Worm (Caenorhabditis elegans): Measurements from ENCODE around the gene F56B3.11.
A peak's percentile ranks its signal among the peaks of the same experiment; 100 is the strongest.

F56B3.11 gene

DNA sequence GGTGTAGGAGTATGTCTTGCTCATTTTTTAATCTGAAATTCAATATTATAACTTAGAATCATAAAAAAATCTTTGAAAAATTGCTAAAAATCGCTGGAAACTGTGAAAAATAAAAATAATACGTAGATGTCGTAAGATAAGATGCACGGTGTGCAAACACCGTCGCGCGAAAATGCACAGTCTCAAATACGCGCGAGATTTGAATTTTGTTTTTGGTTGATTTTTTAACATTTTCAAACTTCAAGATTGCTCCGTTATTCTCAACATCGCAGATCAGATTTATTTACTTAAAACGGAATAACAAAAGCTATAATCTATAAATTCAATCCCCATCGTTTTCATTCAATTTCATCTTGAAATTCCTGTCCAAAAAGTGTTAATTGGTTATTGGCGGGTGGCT, 45.7 kb upstream of the F56B3.11 start, which contains the start of gene Y55F3BR.6:
TSS of gene Y55F3BR.6 (minus strand) at position 32 of the 400 bp plus-strand sequence.
- no peak for TF ChIP-seq pha-4 (tag; optimal IDR thresholded peaks at IDR 0.05)
- no peak for TF ChIP-seq cnd-1 (tag; optimal IDR thresholded peaks at IDR 0.05)
- TF ChIP-seq mls-2 (tag; optimal IDR thresholded peaks at IDR 0.05) = no peak
- TF ChIP-seq nhr-237 (tag; optimal IDR thresholded peaks at IDR 0.05) = no peak
- no peak for TF ChIP-seq sptf-1 (tag; optimal IDR thresholded peaks at IDR 0.05)
- TF ChIP-seq unc-120 (tag; optimal IDR thresholded peaks at IDR 0.05; ENCODE audit: poor library complexity, severe bottlenecking) = no peak
- no peak for TF ChIP-seq unc-62 (GFP tag; optimal IDR thresholded peaks at IDR 0.05)
- no peak for TF ChIP-seq unc-39 (tag; optimal IDR thresholded peaks at IDR 0.05)
- no peak for TF ChIP-seq flh-1 (GFP tag; optimal IDR thresholded peaks at IDR 0.05)
- no peak for TF ChIP-seq nhr-28 (tag; optimal IDR thresholded peaks at IDR 0.05)
- TF ChIP-seq ces-1 (GFP tag; optimal IDR thresholded peaks at IDR 0.05) = no peak
- TF ChIP-seq blmp-1 (tag; optimal IDR thresholded peaks at IDR 0.05) = no peak
- TF ChIP-seq ceh-39 (tag; optimal IDR thresholded peaks at IDR 0.05) = no peak
- no peak for TF ChIP-seq drap-1 (GFP tag; optimal IDR thresholded peaks at IDR 0.05)
- TF ChIP-seq mep-1 (tag; optimal IDR thresholded peaks at IDR 0.05) = no peak
- TF ChIP-seq snpc-4 (tag; optimal IDR thresholded peaks at IDR 0.05) = no peak
- TF ChIP-seq nhr-12 (tag; optimal IDR thresholded peaks at IDR 0.05) = no peak
- no peak for TF ChIP-seq ztf-11 (tag; optimal IDR thresholded peaks at IDR 0.05)
- no peak for TF ChIP-seq ceh-83 (GFP tag; optimal IDR thresholded peaks at IDR 0.05)
- TF ChIP-seq zip-8 (tag; optimal IDR thresholded peaks at IDR 0.05) = no peak

DNA sequence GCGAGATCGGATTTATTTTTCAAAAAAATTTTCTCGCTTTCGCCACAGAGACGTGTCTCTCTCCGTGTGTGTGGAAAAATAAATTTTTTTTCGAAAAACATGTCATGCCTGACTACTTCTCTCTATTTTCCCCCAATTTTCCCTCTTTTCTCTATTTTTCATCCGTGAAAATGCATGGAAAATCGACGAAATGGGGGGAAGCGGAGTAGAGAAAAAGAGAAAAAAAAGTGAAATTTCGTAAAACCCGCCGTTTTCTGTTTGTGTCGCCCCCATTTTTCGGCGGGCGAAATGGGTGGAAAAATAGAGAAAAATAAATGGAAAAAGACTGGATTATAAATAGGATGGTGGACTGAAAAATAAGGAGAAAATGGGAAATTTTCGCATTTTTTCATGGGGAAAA, 37.1 kb upstream of the F56B3.11 start:
- TF ChIP-seq blmp-1 (tag; optimal IDR thresholded peaks at IDR 0.05) (peak; percentile 84), ces-1 (GFP tag; optimal IDR thresholded peaks at IDR 0.05) (peak; percentile 37), nhr-28 (tag; optimal IDR thresholded peaks at IDR 0.05) (no peak)

DNA sequence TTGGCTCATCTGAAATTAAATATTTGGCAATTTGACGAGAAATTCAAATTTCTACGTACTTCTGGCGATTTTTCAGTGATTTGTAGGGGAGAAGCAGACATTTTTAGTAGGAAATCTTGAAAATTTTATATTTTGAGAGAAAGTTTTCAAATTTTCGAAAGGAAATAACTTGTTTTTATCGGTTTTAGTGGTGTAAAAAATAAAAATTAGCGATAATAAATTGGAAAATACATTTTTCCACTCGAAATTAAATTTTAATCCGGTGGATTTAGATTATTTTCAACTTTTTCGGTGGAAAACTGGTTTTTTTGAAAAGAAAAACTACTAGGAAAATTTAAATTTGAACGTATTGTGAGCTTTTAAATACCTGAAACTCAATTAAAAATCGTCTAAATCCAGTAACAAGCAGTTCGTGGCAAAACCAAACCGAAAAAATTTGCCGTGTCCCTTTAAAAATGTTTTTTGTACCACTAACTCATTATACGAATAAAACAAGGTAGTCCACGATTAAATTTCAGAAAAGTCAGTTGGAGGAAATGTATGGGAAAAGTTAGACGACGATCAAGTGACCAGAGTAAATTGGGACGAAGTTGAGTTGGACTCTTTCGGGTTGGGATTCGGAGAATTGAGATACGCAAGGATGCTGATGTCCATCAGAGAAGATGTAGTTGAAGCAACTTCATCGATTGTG, 35.6 kb upstream of the F56B3.11 start, which contains the start of the genes madf-1 and Y55F3BR.10:
TSS of gene madf-1 (minus strand) at position 101 of the 691 bp plus-strand sequence.
TSS of gene Y55F3BR.10 (plus strand) at position 641 of the 691 bp plus-strand sequence.
- TF ChIP-seq unc-120 (tag; optimal IDR thresholded peaks at IDR 0.05; ENCODE audit: poor library complexity, severe bottlenecking) = no peak
- TF ChIP-seq lin-13 (tag; optimal IDR thresholded peaks at IDR 0.05) = no peak
- no peak for TF ChIP-seq ceh-83 (GFP tag; optimal IDR thresholded peaks at IDR 0.05)
- TF ChIP-seq ham-2 (GFP tag; optimal IDR thresholded peaks at IDR 0.05) = no peak
- TF ChIP-seq ceh-39 (tag; optimal IDR thresholded peaks at IDR 0.05) = no peak
- TF ChIP-seq ceh-43 (GFP tag; optimal IDR thresholded peaks at IDR 0.05) = no peak
- TF ChIP-seq nhr-28 (tag; optimal IDR thresholded peaks at IDR 0.05) = no peak
- no peak for TF ChIP-seq mls-2 (tag; optimal IDR thresholded peaks at IDR 0.05)
- no peak for TF ChIP-seq unc-39 (tag; optimal IDR thresholded peaks at IDR 0.05)
- no peak for TF ChIP-seq snpc-4 (tag; optimal IDR thresholded peaks at IDR 0.05)
- no peak for TF ChIP-seq bed-3 (GFP tag; optimal IDR thresholded peaks at IDR 0.05)
- TF ChIP-seq mab-5 (tag; optimal IDR thresholded peaks at IDR 0.05) = no peak
- TF ChIP-seq M03D4.4 (tag; optimal IDR thresholded peaks at IDR 0.05) = no peak
- no peak for TF ChIP-seq flh-1 (GFP tag; optimal IDR thresholded peaks at IDR 0.05)
- TF ChIP-seq tbx-8 (GFP tag; optimal IDR thresholded peaks at IDR 0.05) = no peak
- no peak for TF ChIP-seq pha-4 (tag; optimal IDR thresholded peaks at IDR 0.05)
- TF ChIP-seq nhr-12 (tag; optimal IDR thresholded peaks at IDR 0.05) = no peak
- no peak for TF ChIP-seq elt-1 (tag; optimal IDR thresholded peaks at IDR 0.05; ENCODE audit: borderline replicate concordance, insufficient read depth)
- no peak for TF ChIP-seq nhr-237 (tag; optimal IDR thresholded peaks at IDR 0.05)

DNA sequence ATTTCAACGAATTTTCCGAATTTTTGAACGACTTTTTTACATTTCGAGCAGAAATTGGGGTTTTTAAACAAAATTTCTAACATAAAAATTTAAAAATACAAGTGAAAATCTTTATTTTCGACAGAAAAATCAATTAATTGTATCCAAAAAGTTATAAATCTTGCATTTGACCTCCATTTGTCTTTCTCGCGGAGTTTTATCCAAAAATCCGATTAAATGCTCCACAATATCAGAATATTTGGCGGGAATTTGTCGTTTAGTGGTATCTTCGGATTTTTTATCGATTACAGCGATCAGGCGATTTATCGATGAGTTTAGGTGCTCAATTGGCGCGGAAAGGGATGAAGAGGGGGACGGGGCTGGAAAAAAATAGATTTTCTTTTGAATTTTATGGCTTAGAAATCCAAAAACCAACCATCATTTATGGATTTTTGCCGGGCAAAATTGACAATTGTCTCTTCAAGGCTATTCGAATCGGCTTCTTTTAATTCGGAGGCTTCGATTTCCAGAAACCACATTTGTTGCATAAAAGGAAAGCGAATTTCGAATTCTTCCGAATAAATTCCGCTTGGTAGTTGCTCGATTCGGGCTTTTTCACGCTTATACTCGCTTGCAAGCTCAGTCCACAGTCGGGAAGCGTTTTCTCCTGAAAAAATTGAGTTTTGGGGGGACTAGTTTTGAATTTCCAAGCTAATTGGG, 34.0 kb upstream of the F56B3.11 start:
- TF ChIP-seq elt-3 (tag; optimal IDR thresholded peaks at IDR 0.05) = no peak
- no peak for TF ChIP-seq ces-1 (GFP tag; optimal IDR thresholded peaks at IDR 0.05)
- no peak for TF ChIP-seq nhr-76 (tag; optimal IDR thresholded peaks at IDR 0.05)
- TF ChIP-seq tbx-8 (GFP tag; optimal IDR thresholded peaks at IDR 0.05) = no peak
- TF ChIP-seq unc-120 (tag; optimal IDR thresholded peaks at IDR 0.05; ENCODE audit: poor library complexity, severe bottlenecking) = no peak
- no peak for TF ChIP-seq elt-1 (tag; optimal IDR thresholded peaks at IDR 0.05; ENCODE audit: borderline replicate concordance, insufficient read depth)
- no peak for TF ChIP-seq mls-2 (tag; optimal IDR thresholded peaks at IDR 0.05)
- no peak for TF ChIP-seq mab-5 (tag; optimal IDR thresholded peaks at IDR 0.05)
- no peak for TF ChIP-seq M03D4.4 (tag; optimal IDR thresholded peaks at IDR 0.05)
- no peak for TF ChIP-seq nhr-2 (tag; optimal IDR thresholded peaks at IDR 0.05)
- TF ChIP-seq hlh-1 (tag; optimal IDR thresholded peaks at IDR 0.05) = no peak
- no peak for TF ChIP-seq bed-3 (GFP tag; optimal IDR thresholded peaks at IDR 0.05)
- no peak for TF ChIP-seq mep-1 (tag; optimal IDR thresholded peaks at IDR 0.05)
- TF ChIP-seq nhr-12 (tag; optimal IDR thresholded peaks at IDR 0.05) = no peak
- no peak for TF ChIP-seq lin-32 (GFP tag; optimal IDR thresholded peaks at IDR 0.05)
- no peak for TF ChIP-seq cnd-1 (tag; optimal IDR thresholded peaks at IDR 0.05)
- no peak for TF ChIP-seq lsy-2 (tag; optimal IDR thresholded peaks at IDR 0.05)
- TF ChIP-seq sptf-1 (tag; optimal IDR thresholded peaks at IDR 0.05) = no peak
- no peak for TF ChIP-seq ceh-83 (GFP tag; optimal IDR thresholded peaks at IDR 0.05)

Measured in whole organism, mixed stage, embryonic.